Fruit fly (Drosophila melanogaster) whole organism, embryonic: Measurements from ENCODE around the gene Unr.

Source experiments
- BEAF-32 ChIP-seq: fragments of 200-800 bp; sonication (Bioruptor generic); optimal IDR thresholded peaks from 3 replicates; lab custom pipeline; 2017; ENCODE audit warnings: missing biosample characterization, missing genetic modification characterization, mild to moderate bottlenecking, moderate library complexity, missing genetic modification reagents
- BtbVII ChIP-seq: fragments of 200-800 bp; sonication (Bioruptor generic); optimal IDR thresholded peaks from 3 replicates; lab custom pipeline; 2017; ENCODE audit warnings: missing biosample characterization, mild to moderate bottlenecking, missing genetic modification characterization
- CG11093 ChIP-seq: fragments of 200-800 bp; sonication (Bioruptor generic); IDR thresholded peaks from 3 replicates; pipeline ENCODE4 v1.3.6; 2022; ENCODE audit warnings: missing biosample characterization, missing genetic modification characterization
- CG11504 ChIP-seq: fragments of 200-800 bp; sonication (Bioruptor generic); optimal IDR thresholded peaks from 3 replicates; lab custom pipeline; 2019; ENCODE audit warnings: missing biosample characterization, mild to moderate bottlenecking, missing genetic modification characterization, moderate library complexity
- CG12219 ChIP-seq: fragments of 200-800 bp; sonication (Bioruptor generic); optimal IDR thresholded peaks from 3 replicates; lab custom pipeline; 2018; ENCODE audit warnings: missing biosample characterization, mild to moderate bottlenecking, missing genetic modification characterization
- CG1233 ChIP-seq: fragments of 200-800 bp; sonication (Bioruptor generic); optimal IDR thresholded peaks from 4 replicates; lab custom pipeline; 2018; ENCODE audit warnings: missing biosample characterization, mild to moderate bottlenecking, missing genetic modification characterization
- CG13123 ChIP-seq: fragments of 200-800 bp; sonication (Bioruptor generic); optimal IDR thresholded peaks from 2 replicates; lab custom pipeline; 2016; ENCODE audit warnings: missing biosample characterization, missing genetic modification characterization
- CG14860 ChIP-seq: fragments of 200-800 bp; sonication (Bioruptor generic); IDR thresholded peaks from 3 replicates; pipeline ENCODE4 v1.3.6; 2022; ENCODE audit warnings: missing biosample characterization, missing genetic modification characterization; ENCODE audit not compliant: partially characterized antibody
- CG15601 ChIP-seq: fragments of 200-800 bp; sonication (Bioruptor generic); optimal IDR thresholded peaks from 3 replicates; lab custom pipeline; 2019; ENCODE audit warnings: missing biosample characterization, mild to moderate bottlenecking, missing genetic modification characterization, moderate library complexity
- CG18262 ChIP-seq: fragments of 200-800 bp; optimal IDR thresholded peaks from 3 replicates; lab custom pipeline; 2019; ENCODE audit warnings: missing biosample characterization, mild to moderate bottlenecking, missing genetic modification characterization, moderate library complexity
- CG2116 ChIP-seq: fragments of 200-800 bp; sonication (Bioruptor generic); optimal IDR thresholded peaks from 3 replicates; lab custom pipeline; 2018; ENCODE audit warnings: missing biosample characterization, mild to moderate bottlenecking, missing genetic modification characterization
- CG2120 ChIP-seq: fragments of 200-800 bp; sonication (Bioruptor generic); optimal IDR thresholded peaks from 3 replicates; lab custom pipeline; 2016; ENCODE audit warnings: missing biosample characterization, missing genetic modification characterization
- CG30020 ChIP-seq: fragments of 200-800 bp; optimal IDR thresholded peaks from 2 replicates; lab custom pipeline; 2019; ENCODE audit warnings: missing biosample characterization, mild to moderate bottlenecking, missing genetic modification characterization, moderate library complexity
- CG3065 ChIP-seq: fragments of 200-800 bp; sonication (Bioruptor generic); optimal IDR thresholded peaks from 2 replicates; lab custom pipeline; 2016; ENCODE audit warnings: missing biosample characterization, missing genetic modification characterization
- CG34224 ChIP-seq: fragments of 200-800 bp; sonication (Bioruptor generic); IDR thresholded peaks from 3 replicates; pipeline ENCODE4 v1.3.6; 2022; ENCODE audit warnings: missing biosample characterization, missing genetic modification characterization; ENCODE audit not compliant: partially characterized antibody
- CG6683 ChIP-seq: fragments of 200-800 bp; sonication (Bioruptor generic); optimal IDR thresholded peaks from 2 replicates; lab custom pipeline; 2017; ENCODE audit warnings: missing biosample characterization, mild to moderate bottlenecking, missing genetic modification characterization, missing genetic modification reagents
- CG6791 ChIP-seq: fragments of 200-800 bp; sonication (Bioruptor generic); IDR thresholded peaks from 3 replicates; pipeline ENCODE4 v1.3.6; 2022; ENCODE audit warnings: missing biosample characterization, missing genetic modification characterization; ENCODE audit not compliant: partially characterized antibody
- CG7987 ChIP-seq: fragments of 200-800 bp; sonication (Bioruptor generic); optimal IDR thresholded peaks from 2 replicates; lab custom pipeline; 2018; ENCODE audit warnings: missing biosample characterization, mild to moderate bottlenecking, missing genetic modification characterization, moderate library complexity
- CG8924 ChIP-seq: fragments of 200-800 bp; optimal IDR thresholded peaks from 3 replicates; lab custom pipeline; 2019; ENCODE audit warnings: missing biosample characterization, mild to moderate bottlenecking, missing genetic modification characterization, moderate library complexity
- CG9876 ChIP-seq: fragments of 200-800 bp; sonication (Bioruptor generic); optimal IDR thresholded peaks from 2 replicates; lab custom pipeline; 2016; ENCODE audit warnings: missing biosample characterization, missing genetic modification characterization
- Chrac-16 ChIP-seq: fragments of 200-800 bp; sonication (Bioruptor generic); optimal IDR thresholded peaks from 3 replicates; lab custom pipeline; 2016; ENCODE audit warnings: missing biosample characterization, missing genetic modification characterization
- Dbx ChIP-seq: fragments of 200-800 bp; sonication (Bioruptor generic); IDR thresholded peaks from 3 replicates; pipeline ENCODE4 v1.3.6; 2022; ENCODE audit warnings: missing biosample characterization, missing genetic modification characterization
- Dref ChIP-seq: fragments of 200-800 bp; sonication (Bioruptor generic); IDR thresholded peaks from 2 replicates; pipeline ENCODE4 v1.3.6; 2022; ENCODE audit warnings: missing biosample characterization, missing genetic modification characterization
- ERR ChIP-seq: fragments of 200-800 bp; sonication (Bioruptor generic); optimal IDR thresholded peaks from 2 replicates; lab custom pipeline; 2016; ENCODE audit warnings: missing biosample characterization, missing genetic modification characterization
- Ets65A ChIP-seq: fragments of 200-800 bp; sonication (Bioruptor generic); peaks from one replicate; lab custom pipeline; 2016; ENCODE audit warnings: missing biosample characterization, missing genetic modification characterization
- Ets97D ChIP-seq: fragments of 200-800 bp; sonication (Bioruptor generic); optimal IDR thresholded peaks from 3 replicates; lab custom pipeline; 2016; ENCODE audit warnings: missing biosample characterization, missing genetic modification characterization
- HLHmδ ChIP-seq: fragments of 200-800 bp; sonication (Bioruptor generic); optimal IDR thresholded peaks from 2 replicates; lab custom pipeline; 2018; ENCODE audit warnings: missing biosample characterization, mild to moderate bottlenecking, missing genetic modification characterization, moderate library complexity
- Hsf ChIP-seq: fragments of 200-800 bp; sonication (Bioruptor generic); optimal IDR thresholded peaks from 3 replicates; lab custom pipeline; 2016; ENCODE audit warnings: missing biosample characterization, missing genetic modification characterization
- NC2α ChIP-seq: fragments of 200-800 bp; sonication (Bioruptor generic); optimal IDR thresholded peaks from 2 replicates; lab custom pipeline; 2016; ENCODE audit warnings: missing biosample characterization, missing genetic modification characterization
- Nf-YA ChIP-seq: fragments of 200-800 bp; sonication (Bioruptor generic); IDR thresholded peaks from 2 replicates; pipeline ENCODE4 v1.3.6; 2022; ENCODE audit warnings: missing biosample characterization, missing genetic modification characterization
- Ssrp ChIP-seq: fragments of 200-800 bp; sonication (Bioruptor generic); optimal IDR thresholded peaks from 2 replicates; lab custom pipeline; 2018; ENCODE audit warnings: missing biosample characterization, mild to moderate bottlenecking, missing genetic modification characterization, moderate library complexity
- Xrp1 ChIP-seq: fragments of 200-800 bp; sonication (Bioruptor generic); IDR thresholded peaks from 2 replicates; pipeline ENCODE4 v1.3.6; 2022; ENCODE audit warnings: missing biosample characterization, missing genetic modification characterization
- br ChIP-seq: fragments of >200 bp; optimal IDR thresholded peaks from 2 replicates; lab custom pipeline; 2017
- cas ChIP-seq: fragments of 200-800 bp; sonication (Bioruptor generic); IDR thresholded peaks from 2 replicates; pipeline ENCODE4 v1.3.6; 2022; ENCODE audit warnings: missing biosample characterization, missing genetic modification characterization
- chif ChIP-seq, 2 experiments: fragments of 200-800 bp; sonication (Bioruptor generic); optimal IDR thresholded peaks; 3 replicates each; lab custom pipeline; 2016; ENCODE audit warnings: missing biosample characterization in 2 of 2, missing genetic modification characterization in 2 of 2
- chinmo ChIP-seq: fragments of 200-800 bp; sonication (Bioruptor generic); IDR thresholded peaks from 4 replicates; pipeline ENCODE4 v1.3.6; 2022; ENCODE audit warnings: missing biosample characterization, missing genetic modification characterization; ENCODE audit not compliant: partially characterized antibody
- cwo ChIP-seq: fragments of 200-800 bp; sonication (Bioruptor generic); optimal IDR thresholded peaks from 3 replicates; lab custom pipeline; 2017; ENCODE audit warnings: missing biosample characterization, missing genetic modification characterization, mild to moderate bottlenecking, moderate library complexity, missing genetic modification reagents
- dysf ChIP-seq: fragments of 200-800 bp; sonication (Bioruptor generic); IDR thresholded peaks from 3 replicates; pipeline ENCODE4 v1.3.6; 2022; ENCODE audit warnings: missing biosample characterization, missing genetic modification characterization
- gem ChIP-seq: fragments of 200-800 bp; sonication (Bioruptor generic); optimal IDR thresholded peaks from 2 replicates; lab custom pipeline; 2019; ENCODE audit warnings: missing biosample characterization, mild to moderate bottlenecking, missing genetic modification characterization, moderate library complexity
- grau ChIP-seq: fragments of 200-800 bp; optimal IDR thresholded peaks from 3 replicates; lab custom pipeline; 2019; ENCODE audit warnings: missing biosample characterization, mild to moderate bottlenecking, missing genetic modification characterization, moderate library complexity
- jing ChIP-seq: fragments of 200-800 bp; sonication (Bioruptor generic); optimal IDR thresholded peaks from 2 replicates; lab custom pipeline; 2018; ENCODE audit warnings: missing biosample characterization, mild to moderate bottlenecking, missing genetic modification characterization
- jumu ChIP-seq: fragments of 200-800 bp; sonication (Bioruptor generic); optimal IDR thresholded peaks from 3 replicates; lab custom pipeline; 2016; ENCODE audit warnings: missing biosample characterization, missing genetic modification characterization
- lbe ChIP-seq: fragments of 200-800 bp; sonication (Bioruptor generic); optimal IDR thresholded peaks from 2 replicates; lab custom pipeline; 2016; ENCODE audit warnings: missing biosample characterization, mild to moderate bottlenecking, missing genetic modification characterization
- pb ChIP-seq: fragments of 200-800 bp; sonication (Bioruptor generic); optimal IDR thresholded peaks from 3 replicates; lab custom pipeline; 2016; ENCODE audit warnings: missing biosample characterization, missing genetic modification characterization
- sr ChIP-seq: fragments of 200-800 bp; sonication (Bioruptor generic); IDR thresholded peaks from 3 replicates; pipeline ENCODE4 v1.3.6; 2022; ENCODE audit warnings: missing biosample characterization, missing genetic modification characterization
- toy ChIP-seq: fragments of 200-800 bp; sonication (Bioruptor generic); IDR thresholded peaks from 2 replicates; pipeline ENCODE4 v1.3.6; 2022; ENCODE audit warnings: missing biosample characterization, missing genetic modification characterization
- trh ChIP-seq: fragments of 200-800 bp; sonication (Bioruptor generic); optimal IDR thresholded peaks from 2 replicates; lab custom pipeline; 2016; ENCODE audit warnings: missing biosample characterization, missing genetic modification characterization
- usp ChIP-seq: fragments of >200 bp; optimal IDR thresholded peaks from 2 replicates; lab custom pipeline; 2017; ENCODE audit warnings: missing biosample characterization, missing genetic modification characterization
- wdn ChIP-seq: fragments of 200-800 bp; sonication (Bioruptor generic); IDR thresholded peaks from 2 replicates; pipeline ENCODE4 v1.3.6; 2022; ENCODE audit warnings: missing biosample characterization, missing genetic modification characterization
- wek ChIP-seq: fragments of 200-800 bp; sonication (Bioruptor generic); optimal IDR thresholded peaks from 3 replicates; lab custom pipeline; 2018; ENCODE audit warnings: missing biosample characterization, mild to moderate bottlenecking, missing genetic modification characterization, moderate library complexity
- zen ChIP-seq: fragments of 200-800 bp; sonication (Bioruptor generic); optimal IDR thresholded peaks from 3 replicates; lab custom pipeline; 2018; ENCODE audit warnings: missing biosample characterization, mild to moderate bottlenecking, missing genetic modification characterization, moderate library complexity

Gene Unr

dm6 chr3L:8449202-8449799 lies 7.1 kb upstream of the Unr start, which contains the start of gene CG6983 (continued):
- TF ChIP-seq BEAF-32 (GFP tag; lab: Kevin White, UChicago) (peak; percentile 85), ERR (GFP tag; lab: Kevin White, UChicago) (no peak), CG6683 (GFP tag; lab: Kevin White, UChicago) (no peak), CG15601 (tag; lab: Kevin White, UChicago) (no peak), CG7987 (no peak), br (no peak), gem (tag; lab: Kevin White, UChicago) (no peak), Dref (GFP tag; lab: Robert Waterston, UW) (peak; percentile 85), Hsf (no peak), Xrp1 (no peak; the same call in 1 of the 2 replicates), CG2120 (no peak), CG9876 (GFP tag; lab: Kevin White, UChicago) (no peak), CG30020 (tag; lab: Kevin White, UChicago) (no peak), chif (GFP tag; optimal IDR thresholded peaks at IDR 0.05; lab: Kevin White, UChicago) (no peak), chinmo (peak; percentile 79; the same call in 3 of the 4 replicates), Ets65A (no peak), Ets97D (GFP tag; lab: Kevin White, UChicago) (no peak), Ssrp (tag; lab: Kevin White, UChicago) (no peak), CG13123 (no peak), NC2α (GFP tag; lab: Kevin White, UChicago) (no peak), cas (GFP tag; lab: Robert Waterston, UW) (peak; percentile 9; the same call in 1 of the 2 replicates), CG6791 (peak; percentile 88), CG2116 (GFP tag; lab: Kevin White, UChicago) (peak; percentile 66), pb (GFP tag; lab: Kevin White, UChicago) (no peak), lbe (no peak), CG18262 (tag; lab: Kevin White, UChicago) (no peak), CG8924 (tag; lab: Kevin White, UChicago) (peak; percentile 1), Chrac-16 (no peak), HLHmδ (GFP tag; lab: Kevin White, UChicago) (no peak), jumu (GFP tag; lab: Kevin White, UChicago) (no peak), trh (GFP tag; lab: Kevin White, UChicago) (no peak), CG14860 (GFP tag; lab: Robert Waterston, UW) (no peak), wdn (no peak), CG11093 (no peak), sr (GFP tag; lab: Robert Waterston, UW) (no peak), CG3065 (GFP tag; lab: Kevin White, UChicago) (no peak), BtbVII (GFP tag; lab: Kevin White, UChicago) (no peak), CG11504 (tag; lab: Kevin White, UChicago) (no peak), CG34224 (peak; percentile 75; the same call in 2 of the 3 replicates), grau (tag; lab: Kevin White, UChicago) (no peak), Nf-YA (GFP tag; lab: Robert Waterston, UW) (no peak), CG12219 (GFP tag; lab: Kevin White, UChicago) (no peak), CG1233 (GFP tag; lab: Kevin White, UChicago) (no peak), Dbx (GFP tag; lab: Robert Waterston, UW) (no peak), wek (GFP tag; lab: Kevin White, UChicago) (peak; percentile 91), dysf (GFP tag; lab: Robert Waterston, UW) (no peak), usp (no peak), cwo (GFP tag; lab: Kevin White, UChicago) (no peak), toy (GFP tag; lab: Robert Waterston, UW) (no peak), jing (no peak), zen (tag; lab: Kevin White, UChicago) (no peak)
